Fruit fly (Drosophila melanogaster): ENCODE measurements around the gene CG14879.
A peak's percentile ranks its signal among the peaks of the same experiment; 100 is the strongest.

The CG14879 gene

DNA sequence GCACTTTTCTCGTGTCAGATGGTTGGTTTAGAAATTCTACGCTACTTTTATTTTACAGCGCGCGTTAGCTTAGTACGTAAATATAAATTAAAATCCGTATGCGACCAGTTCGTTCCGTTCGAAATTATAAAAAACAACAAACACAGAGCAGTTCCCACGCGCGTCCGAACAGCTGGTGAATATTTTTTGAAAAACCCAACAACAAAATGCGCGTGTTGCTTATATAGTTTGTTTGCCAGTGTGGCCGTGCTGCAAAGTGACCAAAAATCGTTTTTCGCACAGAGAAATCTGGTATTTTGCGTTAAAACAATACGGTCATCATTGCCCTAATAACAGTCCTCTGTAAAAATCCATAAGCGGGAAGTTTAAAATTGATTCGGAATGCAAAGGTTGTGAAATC lies 10.7 kb downstream of the CG14879 start (continued):
- TF ChIP-seq CG13287 (GFP tag; IDR thresholded peaks at IDR 0.05; ENCODE audit: partially characterized antibody) = peak; percentile 73
- TF ChIP-seq hth (optimal IDR thresholded peaks at IDR 0.05) = no peak
- no peak for TF ChIP-seq CG10462 (GFP tag; optimal IDR thresholded peaks at IDR 0.05)
- TF ChIP-seq Dll (GFP tag; IDR thresholded peaks at IDR 0.05; ENCODE audit: partially characterized antibody) = 0 out of 4 replicates have a peak, but pooled peaks have one; percentile 19
- TF ChIP-seq CG2199 (GFP tag; IDR thresholded peaks at IDR 0.05) = peak; percentile 47; the same call in 2 of the 3 replicates
- peak; percentile 23 for TF ChIP-seq zen (tag; optimal IDR thresholded peaks at IDR 0.05)
- TF ChIP-seq gt (GFP tag; IDR thresholded peaks at IDR 0.05) = no peak
- peak; percentile 41; the same call in 1 of the 2 replicates for TF ChIP-seq MBD-R2 (GFP tag; IDR thresholded peaks at IDR 0.05)
- peak; percentile 38; the same call in 1 of the 2 replicates for TF ChIP-seq Nf-YA (GFP tag; IDR thresholded peaks at IDR 0.05)
- no peak for TF ChIP-seq CG12219 (GFP tag; optimal IDR thresholded peaks at IDR 0.05)
- no peak for TF ChIP-seq chif (GFP tag; optimal IDR thresholded peaks at IDR 0.05)
- peak; percentile 39 for TF ChIP-seq Ets97D (GFP tag; optimal IDR thresholded peaks at IDR 0.05)
- no peak for TF ChIP-seq CG32772 (GFP tag; IDR thresholded peaks at IDR 0.05)
- TF ChIP-seq CG42726 (GFP tag; IDR thresholded peaks at IDR 0.05; ENCODE audit: partially characterized antibody) = peak; percentile 59; the same call in 1 of the 2 replicates
- TF ChIP-seq corto (GFP tag; optimal IDR thresholded peaks at IDR 0.05) = no peak
- no peak for TF ChIP-seq CG11723 (GFP tag; optimal IDR thresholded peaks at IDR 0.05)
- no peak for TF ChIP-seq HmgD (GFP tag; optimal IDR thresholded peaks at IDR 0.05)
- TF ChIP-seq h (optimal IDR thresholded peaks at IDR 0.05) = no peak
- TF ChIP-seq Rx (GFP tag; IDR thresholded peaks at IDR 0.05) = no peak
- no peak for TF ChIP-seq ttk (GFP tag; IDR thresholded peaks at IDR 0.05)
- TF ChIP-seq CG13123 (GFP tag; optimal IDR thresholded peaks at IDR 0.05) = no peak
- no peak for TF ChIP-seq Fer3 (tag; optimal IDR thresholded peaks at IDR 0.05)
- peak; percentile 77 for TF ChIP-seq CG15514 (GFP tag; optimal IDR thresholded peaks at IDR 0.05)
- TF ChIP-seq CG12155 (GFP tag; optimal IDR thresholded peaks at IDR 0.05) = no peak
- peak; percentile 87 for TF ChIP-seq NC2β (GFP tag; optimal IDR thresholded peaks at IDR 0.05)
- no peak for TF ChIP-seq yki (optimal IDR thresholded peaks at IDR 0.05)
- no peak for TF ChIP-seq repo (GFP tag; optimal IDR thresholded peaks at IDR 0.05)
- no peak for TF ChIP-seq hkb (optimal IDR thresholded peaks at IDR 0.05)
- no peak for TF ChIP-seq hkb (GFP tag; IDR thresholded peaks at IDR 0.05)
- no peak for TF ChIP-seq CG12942 (GFP tag; optimal IDR thresholded peaks at IDR 0.05)
- no peak for TF ChIP-seq z (GFP tag; IDR thresholded peaks at IDR 0.05)
- no peak for TF ChIP-seq Usf (GFP tag; optimal IDR thresholded peaks at IDR 0.05)
- TF ChIP-seq CG17802 (tag; optimal IDR thresholded peaks at IDR 0.05) = no peak
- no peak for TF ChIP-seq her (GFP tag; optimal IDR thresholded peaks at IDR 0.05)
- no peak for TF ChIP-seq cad (GFP tag; optimal IDR thresholded peaks at IDR 0.05)
- peak; percentile 98 for TF ChIP-seq pzg (GFP tag; optimal IDR thresholded peaks at IDR 0.05)
- TF ChIP-seq CG14860 (GFP tag; IDR thresholded peaks at IDR 0.05; ENCODE audit: partially characterized antibody) = peak; percentile 38
- no peak for TF ChIP-seq CG6854 (GFP tag; optimal IDR thresholded peaks at IDR 0.05)
- TF ChIP-seq Myb (GFP tag; optimal IDR thresholded peaks at IDR 0.05) = peak; percentile 54
- no peak for TF ChIP-seq Mrtf (GFP tag; IDR thresholded peaks at IDR 0.05)
- peak; percentile 26 for TF ChIP-seq CG12769 (tag; optimal IDR thresholded peaks at IDR 0.05)
- peak; percentile 9 for TF ChIP-seq tap (tag; optimal IDR thresholded peaks at IDR 0.05)
- TF ChIP-seq Xbp1 (GFP tag; optimal IDR thresholded peaks at IDR 0.05) = no peak
- TF ChIP-seq Atf6 (GFP tag; IDR thresholded peaks at IDR 0.05) = no peak
- TF ChIP-seq so (GFP tag; IDR thresholded peaks at IDR 0.05) = no peak
- TF ChIP-seq grau (tag; optimal IDR thresholded peaks at IDR 0.05) = peak; percentile 25
- TF ChIP-seq pros (GFP tag; optimal IDR thresholded peaks at IDR 0.05) = no peak
- TF ChIP-seq CG14667 (GFP tag; IDR thresholded peaks at IDR 0.05) = no peak
- no peak for TF ChIP-seq HLH3B (GFP tag; IDR thresholded peaks at IDR 0.05)
- peak; percentile 92 for TF ChIP-seq Tbp (GFP tag; optimal IDR thresholded peaks at IDR 0.05)
- no peak for TF ChIP-seq CG4404 (GFP tag; IDR thresholded peaks at IDR 0.05)
- TF ChIP-seq HLH4C (GFP tag; IDR thresholded peaks at IDR 0.05; ENCODE audit: partially characterized antibody) = 0 out of 3 replicates have a peak, but pooled peaks have one; percentile 29
- no peak for TF ChIP-seq en (GFP tag; optimal IDR thresholded peaks at IDR 0.05)
